Worm (Caenorhabditis elegans) whole organism, late embryonic: Measurements from ENCODE around the gene C35B1.4.

Experiments
- C08G9.2 ChIP-seq: sonication (generic microtip); optimal IDR thresholded peaks from 2 replicates; lab custom pipeline; 2016; ENCODE audit warnings: mild to moderate bottlenecking, missing genetic modification characterization, moderate library complexity, missing compliant biosample characterization
- C38D4.7 ChIP-seq: fragments of 200-800 bp; sonication (Bioruptor generic); optimal IDR thresholded peaks from 2 replicates; lab custom pipeline; 2018; ENCODE audit warnings: mild to moderate bottlenecking, missing genetic modification characterization, moderate library complexity, missing compliant biosample characterization
- F13H6.1 ChIP-seq: sonication (generic microtip); optimal IDR thresholded peaks from 2 replicates; lab custom pipeline; 2016; ENCODE audit warnings: missing genetic modification characterization, missing compliant biosample characterization
- Y22D7AL.16 ChIP-seq: sonication (generic microtip); optimal IDR thresholded peaks from 2 replicates; lab custom pipeline; 2016; ENCODE audit warnings: missing genetic modification characterization, missing compliant biosample characterization
- ahr-1 ChIP-seq: sonication (generic microtip); optimal IDR thresholded peaks from 2 replicates; lab custom pipeline; 2016; ENCODE audit warnings: missing genetic modification characterization, missing compliant biosample characterization
- ama-1 ChIP-seq: fragments of 150-350 bp; optimal IDR thresholded peaks from 2 replicates; lab custom pipeline; 2014
- ceh-18 ChIP-seq: sonication (generic microtip); optimal IDR thresholded peaks from 2 replicates; lab custom pipeline; 2016; ENCODE audit warnings: missing genetic modification characterization, missing compliant biosample characterization
- ceh-19 ChIP-seq: fragments of 200-800 bp; sonication (Bioruptor generic); optimal IDR thresholded peaks from 2 replicates; lab custom pipeline; 2018; ENCODE audit warnings: mild to moderate bottlenecking, missing genetic modification characterization, missing compliant biosample characterization
- ceh-2 ChIP-seq: sonication (generic microtip); optimal IDR thresholded peaks from 2 replicates; lab custom pipeline; 2016; ENCODE audit warnings: missing genotype, missing genetic modification characterization, missing compliant biosample characterization
- ceh-22 ChIP-seq: sonication (generic microtip); optimal IDR thresholded peaks from 2 replicates; lab custom pipeline; 2017; ENCODE audit warnings: missing biosample characterization, missing genetic modification characterization
- ceh-24 ChIP-seq: sonication (generic microtip); optimal IDR thresholded peaks from 2 replicates; lab custom pipeline; 2016; ENCODE audit warnings: mild to moderate bottlenecking, missing genetic modification characterization, missing compliant biosample characterization
- ceh-30 ChIP-seq: fragments of 150-350 bp; optimal IDR thresholded peaks from 2 replicates; lab custom pipeline; 2014; ENCODE audit warnings: missing biosample characterization, missing genetic modification characterization
- ceh-31 ChIP-seq: sonication (generic microtip); optimal IDR thresholded peaks from 2 replicates; lab custom pipeline; 2016; ENCODE audit warnings: missing genetic modification characterization, missing compliant biosample characterization
- ceh-45 ChIP-seq: fragments of 200-800 bp; sonication (Bioruptor generic); IDR thresholded peaks from 2 replicates; pipeline ENCODE4 v1.3.6; 2022; ENCODE audit warnings: missing genetic modification reagents, missing genetic modification characterization, missing compliant biosample characterization
- dve-1 ChIP-seq: sonication (generic microtip); optimal IDR thresholded peaks from 2 replicates; lab custom pipeline; 2017; ENCODE audit warnings: antibody characterized with exemption, mild to moderate bottlenecking, missing genetic modification characterization, missing compliant biosample characterization
- elt-2 ChIP-seq: sonication (generic microtip); optimal IDR thresholded peaks from 2 replicates; lab custom pipeline; 2016; ENCODE audit warnings: missing genetic modification reagents, missing genetic modification characterization, missing compliant biosample characterization
- elt-4 ChIP-seq: sonication (generic microtip); optimal IDR thresholded peaks from 2 replicates; lab custom pipeline; 2016; ENCODE audit warnings: missing genetic modification characterization, missing compliant biosample characterization
- ets-4 ChIP-seq: sonication (generic microtip); optimal IDR thresholded peaks from 2 replicates; lab custom pipeline; 2016; ENCODE audit warnings: missing genetic modification characterization, missing compliant biosample characterization
- eyg-1 ChIP-seq: sonication (generic microtip); optimal IDR thresholded peaks from 2 replicates; lab custom pipeline; 2016; ENCODE audit warnings: missing genotype, missing genetic modification characterization, missing compliant biosample characterization
- fkh-6 ChIP-seq: sonication (generic microtip); optimal IDR thresholded peaks from 2 replicates; lab custom pipeline; 2016; ENCODE audit warnings: missing genetic modification characterization, missing compliant biosample characterization
- hlh-13 ChIP-seq: fragments of 200-800 bp; sonication (Bioruptor generic); optimal IDR thresholded peaks from 2 replicates; lab custom pipeline; 2018; ENCODE audit warnings: mild to moderate bottlenecking, missing genetic modification characterization, missing compliant biosample characterization
- hlh-30 ChIP-seq: sonication (generic microtip); optimal IDR thresholded peaks from 2 replicates; lab custom pipeline; 2017; ENCODE audit warnings: antibody characterized with exemption, missing genetic modification characterization, missing compliant biosample characterization; ENCODE audit not compliant: insufficient read depth
- mec-3 ChIP-seq: sonication (generic microtip); optimal IDR thresholded peaks from 2 replicates; lab custom pipeline; 2016; ENCODE audit warnings: borderline replicate concordance, missing genetic modification characterization, missing compliant biosample characterization
- nhr-11 ChIP-seq: fragments of 150-350 bp; optimal IDR thresholded peaks from 2 replicates; lab custom pipeline; 2014; ENCODE audit warnings: missing biosample characterization, missing genetic modification characterization
- npax-4 ChIP-seq: sonication (generic microtip); optimal IDR thresholded peaks from 2 replicates; lab custom pipeline; 2016; ENCODE audit warnings: missing genetic modification characterization, missing compliant biosample characterization
- pax-1 ChIP-seq: fragments of 150-350 bp; optimal IDR thresholded peaks from 2 replicates; lab custom pipeline; 2014; ENCODE audit warnings: missing biosample characterization, missing genetic modification characterization
- pqm-1 ChIP-seq: sonication (generic microtip); optimal IDR thresholded peaks from 2 replicates; lab custom pipeline; 2016; ENCODE audit warnings: missing genetic modification characterization, missing compliant biosample characterization
- pros-1 ChIP-seq: fragments of 150-350 bp; optimal IDR thresholded peaks from 2 replicates; lab custom pipeline; 2014; ENCODE audit warnings: missing biosample characterization, missing genetic modification reagents, missing genetic modification characterization
- ref-2 ChIP-seq: sonication (generic microtip); optimal IDR thresholded peaks from 2 replicates; lab custom pipeline; 2016; ENCODE audit warnings: missing genetic modification characterization, missing compliant biosample characterization
- rnt-1 ChIP-seq: sonication (generic microtip); optimal IDR thresholded peaks from 2 replicates; lab custom pipeline; 2016; ENCODE audit warnings: missing genetic modification characterization, missing compliant biosample characterization
- sdc-2 ChIP-seq: sonication (generic microtip); optimal IDR thresholded peaks from 2 replicates; lab custom pipeline; 2016; ENCODE audit warnings: missing genotype, missing genetic modification characterization, missing compliant biosample characterization
- sox-4 ChIP-seq: sonication (generic microtip); optimal IDR thresholded peaks from 2 replicates; lab custom pipeline; 2017; ENCODE audit warnings: mild to moderate bottlenecking, missing genetic modification characterization, inconsistent platforms, missing compliant biosample characterization
- tbx-2 ChIP-seq: sonication (generic microtip); optimal IDR thresholded peaks from 2 replicates; lab custom pipeline; 2016; ENCODE audit warnings: missing genetic modification characterization, missing compliant biosample characterization
- unc-3 ChIP-seq, 2 experiments: fragments of 200-800 bp in 1 of 2; sonication (Bioruptor generic) in 1 of 2; sonication (generic microtip) in 1 of 2; conservative IDR thresholded peaks in 1 of 2; optimal IDR thresholded peaks in 1 of 2; 2 replicates each; pipeline versions ENCODE4 v1.3.6 to Lab custom; 2016 to 2022; ENCODE audit warnings: missing compliant biosample characterization in 2 of 2, missing genetic modification characterization in 2 of 2, missing genetic modification reagents in 1 of 2
- unc-55 ChIP-seq: sonication (generic microtip); optimal IDR thresholded peaks from 2 replicates; lab custom pipeline; 2017; ENCODE audit warnings: missing biosample characterization, missing genetic modification reagents, missing genetic modification characterization
- unc-86 ChIP-seq: sonication (generic microtip); optimal IDR thresholded peaks from 2 replicates; lab custom pipeline; 2016; ENCODE audit warnings: missing genetic modification characterization, missing compliant biosample characterization
- zip-5 ChIP-seq: sonication (generic microtip); optimal IDR thresholded peaks from 2 replicates; lab custom pipeline; 2016; ENCODE audit warnings: missing genetic modification characterization, missing compliant biosample characterization
- ztf-16 ChIP-seq: sonication (generic microtip); optimal IDR thresholded peaks from 2 replicates; lab custom pipeline; 2017; ENCODE audit warnings: missing genetic modification characterization, missing compliant biosample characterization

C35B1.4 gene

ce11 chrIV:4055297-4055696, 24.3 kb upstream of the C35B1.4 start:
- peak; percentile 0 for TF ChIP-seq rnt-1
- TF ChIP-seq tbx-2 (tag; lab: Kevin White, UChicago) = no peak
- no peak for TF ChIP-seq unc-86 (tag; lab: Kevin White, UChicago)
- peak; percentile 64 for TF ChIP-seq unc-55 (GFP tag; lab: Kevin White, UChicago)
- TF ChIP-seq eyg-1 = no peak

DNA sequence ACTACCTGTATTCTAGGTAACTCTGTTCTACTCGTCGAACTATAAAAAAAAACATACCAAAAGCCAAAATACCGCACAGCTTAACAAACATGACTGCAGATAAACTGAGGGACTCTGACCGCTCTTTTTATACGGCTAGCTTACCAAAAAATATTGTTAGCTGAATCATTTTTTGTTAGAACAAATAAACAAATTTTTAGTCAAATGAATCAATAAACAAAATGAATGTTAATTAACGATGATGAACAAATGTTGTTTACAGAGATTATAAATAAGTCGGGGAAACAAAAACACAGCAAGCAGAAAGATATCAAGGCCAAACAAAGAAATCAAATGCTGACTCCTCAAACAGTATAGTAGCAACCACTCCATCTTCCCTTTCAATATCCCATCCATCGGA, 16.0 kb upstream of the C35B1.4 start, which contains the start of gene ilys-6:
TSS of gene ilys-6 (minus strand) at position 101 of the 400 bp plus-strand sequence.
- TF ChIP-seq Y22D7AL.16 (tag; lab: Kevin White, UChicago) (no peak), pax-1 (tag; lab: Kevin White, UChicago) (no peak), dve-1 (tag; lab: Kevin White, UChicago) (no peak), ahr-1 (tag; lab: Kevin White, UChicago) (no peak), unc-86 (tag; lab: Kevin White, UChicago) (no peak), C08G9.2 (tag; lab: Kevin White, UChicago) (no peak), ztf-16 (tag; lab: Kevin White, UChicago) (no peak)
- TF ChIP-seq, all 69 proteins: peak for 0

ce11 chrIV:4067336-4067735, 12.3 kb upstream of the C35B1.4 start:
- TF ChIP-seq C38D4.7 (GFP tag; lab: Kevin White, UChicago) = no peak
- no peak for TF ChIP-seq ceh-45
- no peak for TF ChIP-seq ama-1 (lab: Kevin White, UChicago)
- TF ChIP-seq unc-3 (GFP tag; conservative IDR thresholded peaks at IDR 0.05; lab: Robert Waterston, UW) = no peak
- TF ChIP-seq unc-3 (tag; optimal IDR thresholded peaks at IDR 0.05; lab: Kevin White, UChicago) = no peak
- no peak for TF ChIP-seq mec-3
- no peak for TF ChIP-seq hlh-13
- TF ChIP-seq ahr-1 (tag; lab: Kevin White, UChicago) = no peak
- no peak for TF ChIP-seq unc-55 (GFP tag; lab: Kevin White, UChicago)
- no peak for TF ChIP-seq ceh-24 (tag; lab: Kevin White, UChicago)
- TF ChIP-seq sdc-2 (tag; lab: Kevin White, UChicago) = no peak
- no peak for TF ChIP-seq rnt-1
- TF ChIP-seq fkh-6 (tag; lab: Kevin White, UChicago) = no peak
- no peak for TF ChIP-seq elt-2 (tag; lab: Kevin White, UChicago)
- no peak for TF ChIP-seq nhr-11 (tag; lab: Kevin White, UChicago)
- TF ChIP-seq F13H6.1 (tag; lab: Kevin White, UChicago) = no peak
- TF ChIP-seq ceh-22 (tag; lab: Kevin White, UChicago) = no peak
- TF ChIP-seq pax-1 (tag; lab: Kevin White, UChicago) = no peak
- no peak for TF ChIP-seq npax-4 (tag; lab: Kevin White, UChicago)
- no peak for TF ChIP-seq ceh-30 (tag; lab: Kevin White, UChicago)
- TF ChIP-seq ceh-19 (GFP tag; lab: Kevin White, UChicago) = no peak

DNA sequence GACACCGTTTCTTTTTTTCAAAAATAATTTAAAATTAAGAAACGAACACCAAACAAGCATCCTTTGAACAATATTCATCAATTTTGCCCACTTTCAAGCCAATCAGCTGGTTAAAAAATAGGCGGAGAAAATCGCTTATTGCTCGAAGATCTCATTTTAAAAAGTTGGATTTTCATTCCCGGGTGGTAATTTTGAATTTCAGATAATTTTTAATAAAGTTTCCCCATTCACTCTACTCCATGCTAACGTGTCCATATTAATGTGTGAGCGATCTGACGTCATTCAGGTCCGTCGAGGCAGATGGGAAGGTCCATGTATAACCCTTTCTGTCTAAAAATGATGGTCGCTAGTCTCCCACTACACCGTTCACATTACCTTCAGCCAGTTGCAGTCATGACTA, 11.1 kb upstream of the C35B1.4 start, which contains the start of gene fbxb-55:
TSS of gene fbxb-55 (plus strand) at position 301 of the 400 bp plus-strand sequence.
- TF ChIP-seq pqm-1 (tag; lab: Kevin White, UChicago) = no peak
- TF ChIP-seq ref-2 (tag; lab: Kevin White, UChicago) = no peak
- TF ChIP-seq unc-55 (GFP tag; lab: Kevin White, UChicago) = no peak
- TF ChIP-seq unc-86 (tag; lab: Kevin White, UChicago) = no peak
- no peak for TF ChIP-seq eyg-1
- TF ChIP-seq ceh-18 = no peak
- no peak for TF ChIP-seq tbx-2 (tag; lab: Kevin White, UChicago)
- no peak for TF ChIP-seq ets-4 (tag; lab: Kevin White, UChicago)
- no peak for TF ChIP-seq pros-1
- no peak for TF ChIP-seq ceh-19 (GFP tag; lab: Kevin White, UChicago)
- TF ChIP-seq elt-4 (tag; lab: Kevin White, UChicago) = no peak
- TF ChIP-seq rnt-1 = no peak

DNA sequence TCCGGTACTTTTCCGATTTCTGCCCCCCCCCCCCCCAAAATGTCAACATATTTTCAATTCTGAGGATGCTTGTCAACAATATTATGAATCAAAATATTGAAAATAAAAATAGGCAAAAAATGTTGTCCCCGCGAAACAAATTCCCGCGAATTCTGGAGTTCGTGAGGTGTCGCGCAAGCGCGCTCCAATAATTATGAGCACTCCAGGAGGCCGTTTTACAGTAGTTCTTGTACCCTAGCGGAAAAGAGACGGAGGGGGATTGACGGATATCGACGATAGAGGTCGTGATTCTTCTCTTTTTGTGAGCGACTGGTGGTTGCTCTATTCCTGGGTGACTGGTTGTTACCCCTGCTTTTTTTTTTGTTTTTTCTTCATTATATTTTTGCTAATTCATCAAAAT, 8.8 kb upstream of the C35B1.4 start:
- TF ChIP-seq zip-5 (tag; lab: Kevin White, UChicago) = peak; percentile 2
- TF ChIP-seq ref-2 (tag; lab: Kevin White, UChicago) = peak; percentile 59
- peak; percentile 7 for TF ChIP-seq C08G9.2 (tag; lab: Kevin White, UChicago)
- TF ChIP-seq eyg-1 = no peak
- TF ChIP-seq npax-4 (tag; lab: Kevin White, UChicago) = no peak
- no peak for TF ChIP-seq sox-4 (tag; lab: Kevin White, UChicago)
- TF ChIP-seq tbx-2 (tag; lab: Kevin White, UChicago) = peak; percentile 58
- TF ChIP-seq ceh-2 (tag; lab: Kevin White, UChicago) = peak; percentile 44
- TF ChIP-seq hlh-30 = no peak
- peak; percentile 55 for TF ChIP-seq ceh-31
- TF ChIP-seq dve-1 (tag; lab: Kevin White, UChicago) = no peak
- TF ChIP-seq, all 69 proteins: peak for 6
